Fruit fly (Drosophila melanogaster): ENCODE data around the gene kuk.

DNA sequence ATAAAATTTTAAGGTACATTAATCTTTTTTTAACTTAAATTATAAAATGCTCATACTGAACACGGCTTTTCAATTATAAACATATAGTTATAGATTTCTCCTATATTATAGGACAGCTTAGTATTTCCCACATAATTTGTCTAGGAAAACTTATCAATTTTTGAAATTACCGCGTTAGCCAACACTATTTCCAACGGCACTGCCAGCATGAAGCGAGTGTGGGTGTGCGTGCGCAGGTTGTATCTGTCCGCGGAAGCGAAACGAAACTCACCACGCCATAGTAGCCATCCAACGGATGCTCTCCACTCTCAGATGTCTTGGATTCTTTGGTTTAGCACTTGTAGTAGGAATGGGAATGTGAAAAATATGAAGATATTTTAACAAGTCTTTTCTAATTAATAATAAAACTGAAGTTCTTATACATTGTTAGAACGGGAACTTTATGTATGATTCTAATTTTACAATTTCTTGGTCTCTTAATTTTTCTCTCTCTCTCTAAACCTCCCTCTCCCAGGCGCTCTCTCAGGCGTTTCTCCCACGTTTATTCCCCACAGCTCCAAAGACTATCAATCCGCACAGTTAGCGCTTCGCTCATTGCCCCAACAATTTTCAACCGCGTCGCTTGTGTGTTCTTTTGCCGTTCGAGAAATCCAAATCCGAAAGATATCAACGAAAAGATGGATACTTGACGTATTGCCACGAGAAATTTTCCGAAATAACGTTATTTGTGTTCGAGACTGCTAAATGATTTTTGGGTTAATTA, 26.4 kb upstream of the kuk start, which contains the start of gene Dad:
- TF ChIP-seq Sin3A (optimal IDR thresholded peaks at IDR 0.05) = no peak
- no peak for TF ChIP-seq psq (optimal IDR thresholded peaks at IDR 0.05)
- no peak for TF ChIP-seq Myc (optimal IDR thresholded peaks at IDR 0.05)
- TF ChIP-seq h (optimal IDR thresholded peaks at IDR 0.05) = no peak

Measured in Kc167 (cell line).